Worm (Caenorhabditis elegans): ENCODE data around the gene srh-129.

Gene srh-129

ce11 chrV:5110684-5111083 lies 33.0 kb downstream of the srh-129 start, which contains the start of gene ugt-63:
ugt-63 (minus strand) TSS chrV:5110772.
- no peak for TF ChIP-seq rpc-1 (optimal IDR thresholded peaks at IDR 0.05)
- no peak for TF ChIP-seq rpc-1 (tag; optimal IDR thresholded peaks at IDR 0.05)
- no peak for TF ChIP-seq cebp-2 (GFP tag; IDR thresholded peaks at IDR 0.05)
- TF ChIP-seq ceh-58 (GFP tag; IDR thresholded peaks at IDR 0.05) = 0 out of 2 replicates have a peak, but pooled peaks have one; percentile 18

ce11 chrV:5107816-5108215 lies 35.9 kb downstream of the srh-129 start, which contains the start of gene srab-3:
srab-3 (minus strand) TSS chrV:5107916.
- no peak for TF ChIP-seq attf-6 (GFP tag; IDR thresholded peaks at IDR 0.05)
- no peak for TF ChIP-seq lag-1 (GFP tag; IDR thresholded peaks at IDR 0.05)
- TF ChIP-seq nhr-179 (tag; optimal IDR thresholded peaks at IDR 0.05) = no peak
- no peak for TF ChIP-seq nfya-1 (tag; optimal IDR thresholded peaks at IDR 0.05; ENCODE audit: borderline replicate concordance, insufficient read depth)
- no peak for TF ChIP-seq lir-1 (GFP tag; conservative IDR thresholded peaks at IDR 0.05)
- TF ChIP-seq tbx-9 (tag; optimal IDR thresholded peaks at IDR 0.05; ENCODE audit: borderline replicate concordance) = no peak
- no peak for TF ChIP-seq B0336.3 (GFP tag; IDR thresholded peaks at IDR 0.05)
- no peak for TF ChIP-seq sdz-38 (tag; optimal IDR thresholded peaks at IDR 0.05)
- TF ChIP-seq akir-1 (GFP tag; optimal IDR thresholded peaks at IDR 0.05) = no peak
- no peak for TF ChIP-seq let-607 (tag; optimal IDR thresholded peaks at IDR 0.05)
- no peak for TF ChIP-seq ceh-40 (GFP tag; IDR thresholded peaks at IDR 0.05)
- no peak for TF ChIP-seq F33H1.4 (GFP tag; IDR thresholded peaks at IDR 0.05)
- no peak for TF ChIP-seq Y67H2A.10 (GFP tag; conservative IDR thresholded peaks at IDR 0.05)
- no peak for TF ChIP-seq F10E7.11 (tag; optimal IDR thresholded peaks at IDR 0.05)

- no peak for TF ChIP-seq snpc-4 (GFP tag; optimal IDR thresholded peaks at IDR 0.05)
- TF ChIP-seq snpc-4 (tag; optimal IDR thresholded peaks at IDR 0.05) = no peak
- TF ChIP-seq B0261.1 (tag; optimal IDR thresholded peaks at IDR 0.05) = no peak
- no peak for TF ChIP-seq Y79H2A.3 (GFP tag; conservative IDR thresholded peaks at IDR 0.05)
- TF ChIP-seq ztf-22 (GFP tag; optimal IDR thresholded peaks at IDR 0.05) = no peak
- TF ChIP-seq repo-1 (tag; optimal IDR thresholded peaks at IDR 0.05) = no peak
- no peak for TF ChIP-seq F22D6.2 (tag; optimal IDR thresholded peaks at IDR 0.05)
- TF ChIP-seq snpc-1.3 (tag; optimal IDR thresholded peaks at IDR 0.05; ENCODE audit: insufficient read depth) = no peak
Observed at ce11 chrV:5104934-5105333, 38.8 kb downstream of the srh-129 start, which contains the start of gene srab-2. srab-2 (minus strand) TSS chrV:5105034.

ce11 chrV:5102017-5102416 lies 41.7 kb downstream of the srh-129 start, which contains the start of gene srab-1:
srab-1 (minus strand) TSS chrV:5102117.
- TF ChIP-seq hlh-26 (GFP tag; conservative IDR thresholded peaks at IDR 0.05) (no peak), F10E7.11 (tag; optimal IDR thresholded peaks at IDR 0.05) (no peak), snpc-4 (GFP tag; optimal IDR thresholded peaks at IDR 0.05) (no peak), snpc-4 (tag; optimal IDR thresholded peaks at IDR 0.05) (no peak), ztf-26 (tag; optimal IDR thresholded peaks at IDR 0.05) (no peak), attf-5 (GFP tag; optimal IDR thresholded peaks at IDR 0.05) (no peak), ZK185.1 (tag; optimal IDR thresholded peaks at IDR 0.05; ENCODE audit: poor library complexity, severe bottlenecking) (no peak), C06A6.2 (GFP tag; conservative IDR thresholded peaks at IDR 0.05) (no peak)

ce11 chrV:5098925-5099324 lies 44.8 kb downstream of the srh-129 start, which contains the start of gene unc-46:
unc-46 (minus strand) TSS chrV:5099025.
- TF ChIP-seq rpc-1 (optimal IDR thresholded peaks at IDR 0.05) (no peak), rpc-1 (tag; optimal IDR thresholded peaks at IDR 0.05) (no peak), egl-44 (GFP tag; IDR thresholded peaks at IDR 0.05) (no peak), ceh-100 (GFP tag; IDR thresholded peaks at IDR 0.05) (no peak)
